Fruit fly (Drosophila melanogaster) S2 (cell line): ENCODE results near the gene kraken.

ENCODE experiments used
- CG8478 ChIP-seq: fragments of >200 bp; optimal IDR thresholded peaks from 2 replicates; lab custom pipeline; 2018
- CTCF ChIP-seq, 2 experiments: fragments of >200 bp; optimal IDR thresholded peaks; 2 replicates each; lab custom pipeline; 2018

- TF ChIP-seq CTCF (optimal IDR thresholded peaks at IDR 0.05; lab: Kevin White, UChicago) (no peak), CG8478 (no peak)
These were observed 6.2 kb upstream of the kraken start for dm6 chr2L:846167-846868.
